Fruit fly (Drosophila melanogaster) ovary, adult (tissue): ENCODE data around the gene Naprt.

Experiments
- CG17801 ChIP-seq: fragments of 200-800 bp; optimal IDR thresholded peaks from 2 replicates; lab custom pipeline; 2019; ENCODE audit warnings: missing biosample characterization, mild to moderate bottlenecking, missing genetic modification characterization, moderate library complexity; ENCODE audit not compliant: partially characterized antibody

Gene Naprt

dm6 chr2L:4197913-4198319 lies at the start of gene Naprt:
TSS of gene Naprt (minus strand) at chr2L:4198071.
- TF ChIP-seq CG17801 (GFP tag; lab: Kevin White, UChicago): no peak

dm6 chr2L:4246376-4246775 lies 48.5 kb upstream of the Naprt start:
- no peak for TF ChIP-seq CG17801 (GFP tag; lab: Kevin White, UChicago)

dm6 chr2L:4241513-4241912 lies 43.6 kb upstream of the Naprt start:
- no peak for TF ChIP-seq CG17801 (GFP tag; lab: Kevin White, UChicago)

- no peak for TF ChIP-seq CG17801 (GFP tag; lab: Kevin White, UChicago)
Observed at dm6 chr2L:4230562-4230961, 32.7 kb upstream of the Naprt start.

- peak; percentile 40 for TF ChIP-seq CG17801 (GFP tag; lab: Kevin White, UChicago)
Observed at dm6 chr2L:4227546-4227945, 29.7 kb upstream of the Naprt start, which contains the start of gene RpL40. TSS of gene RpL40 (plus strand) at chr2L:4227699.

dm6 chr2L:4226792-4227191 lies 28.9 kb upstream of the Naprt start, which contains the start of gene CG3702:
TSS of gene CG3702 (minus strand) at chr2L:4227097.
- TF ChIP-seq CG17801 (GFP tag; lab: Kevin White, UChicago): no peak

- TF ChIP-seq CG17801 (GFP tag; lab: Kevin White, UChicago): no peak
Observed at dm6 chr2L:4224158-4224799, 26.4 kb upstream of the Naprt start.

dm6 chr2L:4222921-4223279 lies 25.0 kb upstream of the Naprt start:
- TF ChIP-seq CG17801 (GFP tag; lab: Kevin White, UChicago): no peak

- TF ChIP-seq CG17801 (GFP tag; lab: Kevin White, UChicago): no peak
Observed at dm6 chr2L:4222002-4222920, 24.4 kb upstream of the Naprt start.

dm6 chr2L:4221354-4222001 lies 23.6 kb upstream of the Naprt start, which contains the start of gene ft:
TSS of gene ft (minus strand) at chr2L:4221796.
- no peak for TF ChIP-seq CG17801 (GFP tag; lab: Kevin White, UChicago)

dm6 chr2L:4218820-4219219 lies 20.9 kb upstream of the Naprt start:
- TF ChIP-seq CG17801 (GFP tag; lab: Kevin White, UChicago): no peak

- no peak for TF ChIP-seq CG17801 (GFP tag; lab: Kevin White, UChicago)
Observed at dm6 chr2L:4211335-4211753, 13.5 kb upstream of the Naprt start.

dm6 chr2L:4197143-4197912 lies 543 bp downstream of the Naprt start:
- TF ChIP-seq CG17801 (GFP tag; lab: Kevin White, UChicago): peak; percentile 17

- no peak for TF ChIP-seq CG17801 (GFP tag; lab: Kevin White, UChicago)
Observed at dm6 chr2L:4196347-4197142, 1.3 kb downstream of the Naprt start.
